Fruit fly (Drosophila melanogaster) whole organism, wandering third instar larva: ENCODE measurements around the gene CG4022.
A peak's percentile ranks its signal among the peaks of the same experiment; 100 is the strongest.

Experiments
- Abd-B ChIP-seq: fragments of >200 bp; optimal IDR thresholded peaks from 2 replicates; lab custom pipeline; 2017; ENCODE audit warnings: missing biosample characterization, missing genetic modification characterization
- CG32264 ChIP-seq: fragments of 200-800 bp; sonication (Bioruptor generic); optimal IDR thresholded peaks from 2 replicates; lab custom pipeline; 2016; ENCODE audit warnings: missing biosample characterization, missing genetic modification characterization
- GATAd ChIP-seq: sonication (Bioruptor generic); optimal IDR thresholded peaks from 2 replicates; lab custom pipeline; 2016; ENCODE audit warnings: missing biosample characterization, missing genetic modification characterization
- HLH106 ChIP-seq: fragments of 200-800 bp; optimal IDR thresholded peaks from 3 replicates; lab custom pipeline; 2019; ENCODE audit warnings: missing biosample characterization, mild to moderate bottlenecking, missing genetic modification characterization, moderate library complexity
- Myc ChIP-seq: fragments of >200 bp; optimal IDR thresholded peaks from 2 replicates; lab custom pipeline; 2017
- N ChIP-seq: fragments of >200 bp; optimal IDR thresholded peaks from 2 replicates; lab custom pipeline; 2018; ENCODE audit warnings: missing biosample characterization, missing external identifiers, missing genetic modification characterization
- br ChIP-seq: fragments of 200-800 bp; sonication (Bioruptor generic); optimal IDR thresholded peaks from 2 replicates; lab custom pipeline; 2016; ENCODE audit warnings: missing biosample characterization, missing genetic modification characterization
- brk ChIP-seq: fragments of 200-800 bp; sonication (Bioruptor generic); optimal IDR thresholded peaks from 2 replicates; lab custom pipeline; 2016; ENCODE audit warnings: missing biosample characterization, mild to moderate bottlenecking, missing genetic modification characterization
- dmrt93B ChIP-seq: fragments of 200-800 bp; sonication (Bioruptor generic); optimal IDR thresholded peaks from 2 replicates; lab custom pipeline; 2018; ENCODE audit warnings: missing biosample characterization, mild to moderate bottlenecking, missing genetic modification characterization
- dsf ChIP-seq: sonication (Bioruptor generic); optimal IDR thresholded peaks from 2 replicates; lab custom pipeline; 2016; ENCODE audit warnings: missing biosample characterization, missing genetic modification characterization, borderline replicate concordance
- ey ChIP-seq: fragments of 200-800 bp; sonication (Bioruptor generic); optimal IDR thresholded peaks from 2 replicates; lab custom pipeline; 2016; ENCODE audit warnings: missing biosample characterization, missing genetic modification characterization
- h ChIP-seq: fragments of 200-800 bp; sonication (Bioruptor generic); optimal IDR thresholded peaks from 3 replicates; lab custom pipeline; 2016; ENCODE audit warnings: missing biosample characterization, mild to moderate bottlenecking, missing genetic modification characterization
- jim ChIP-seq: fragments of 175-275, 200-325 bp; sonication (Bioruptor generic); optimal IDR thresholded peaks from 2 replicates; lab custom pipeline; 2016; ENCODE audit warnings: missing biosample characterization, mild to moderate bottlenecking, missing genetic modification characterization
- pan ChIP-seq: fragments of >200 bp; optimal IDR thresholded peaks from 2 replicates; lab custom pipeline; 2017

- TF ChIP-seq dsf (GFP tag; lab: Kevin White, UChicago) (no peak), dmrt93B (GFP tag; lab: Kevin White, UChicago) (no peak), HLH106 (tag; lab: Kevin White, UChicago) (no peak), h (GFP tag; lab: Kevin White, UChicago) (no peak), pan (no peak), ey (GFP tag; lab: Kevin White, UChicago) (no peak), Myc (no peak), br (GFP tag; lab: Kevin White, UChicago) (peak; percentile 51), GATAd (GFP tag; lab: Kevin White, UChicago) (no peak), CG32264 (GFP tag; lab: Kevin White, UChicago) (no peak), jim (GFP tag; lab: Kevin White, UChicago) (no peak), N (GFP tag; lab: Kevin White, UChicago) (no peak), brk (GFP tag; lab: Kevin White, UChicago) (no peak), Abd-B (GFP tag; lab: Kevin White, UChicago) (no peak)
These were observed 48.7 kb downstream of the CG4022 start, which contains the start of gene CG34456 for dm6 chr3L:9361894-9362293.
